Worm (Caenorhabditis elegans) whole organism, late embryonic: ENCODE results near the gene cpg-2.

ENCODE experiments used
- K09A11.1 ChIP-seq: sonication (generic microtip); optimal IDR thresholded peaks from 2 replicates; lab custom pipeline; 2017; ENCODE audit warnings: antibody characterized with exemption, mild to moderate bottlenecking, missing genetic modification characterization, missing compliant biosample characterization; ENCODE audit not compliant: insufficient read depth
- T23F11.4 ChIP-seq: fragments of 200-800 bp; sonication (Bioruptor generic); optimal IDR thresholded peaks from 2 replicates; lab custom pipeline; 2018; ENCODE audit warnings: mild to moderate bottlenecking, missing genetic modification characterization, missing compliant biosample characterization
- ahr-1 ChIP-seq: sonication (generic microtip); optimal IDR thresholded peaks from 2 replicates; lab custom pipeline; 2016; ENCODE audit warnings: missing genetic modification characterization, missing compliant biosample characterization
- ama-1 ChIP-seq: fragments of 150-350 bp; optimal IDR thresholded peaks from 2 replicates; lab custom pipeline; 2014
- ceh-34 ChIP-seq: sonication (generic microtip); optimal IDR thresholded peaks from 2 replicates; lab custom pipeline; 2016; ENCODE audit warnings: mild to moderate bottlenecking, missing genetic modification characterization, missing compliant biosample characterization
- ceh-6 ChIP-seq: fragments of 200-800 bp; sonication (Bioruptor generic); optimal IDR thresholded peaks from 2 replicates; lab custom pipeline; 2018; ENCODE audit warnings: mild to moderate bottlenecking, missing genetic modification characterization, missing compliant biosample characterization
- ceh-9 ChIP-seq: sonication (generic microtip); optimal IDR thresholded peaks from 2 replicates; lab custom pipeline; 2016; ENCODE audit warnings: mild to moderate bottlenecking, missing genetic modification characterization, inconsistent platforms, missing compliant biosample characterization
- elt-2 ChIP-seq: sonication (generic microtip); optimal IDR thresholded peaks from 2 replicates; lab custom pipeline; 2016; ENCODE audit warnings: missing genetic modification reagents, missing genetic modification characterization, missing compliant biosample characterization
- ets-4 ChIP-seq: sonication (generic microtip); optimal IDR thresholded peaks from 2 replicates; lab custom pipeline; 2016; ENCODE audit warnings: missing genetic modification characterization, missing compliant biosample characterization
- eyg-1 ChIP-seq: sonication (generic microtip); optimal IDR thresholded peaks from 2 replicates; lab custom pipeline; 2016; ENCODE audit warnings: missing genotype, missing genetic modification characterization, missing compliant biosample characterization
- fax-1 ChIP-seq: sonication (generic microtip); optimal IDR thresholded peaks from 2 replicates; lab custom pipeline; 2016; ENCODE audit warnings: missing genotype, missing genetic modification characterization, missing compliant biosample characterization
- gmeb-2 ChIP-seq: sonication (generic microtip); optimal IDR thresholded peaks from 2 replicates; lab custom pipeline; 2016; ENCODE audit warnings: missing genetic modification characterization, inconsistent platforms, missing compliant biosample characterization
- hlh-30 ChIP-seq: sonication (generic microtip); optimal IDR thresholded peaks from 2 replicates; lab custom pipeline; 2017; ENCODE audit warnings: antibody characterized with exemption, missing genetic modification characterization, missing compliant biosample characterization; ENCODE audit not compliant: insufficient read depth
- hlh-6 ChIP-seq: sonication (generic microtip); optimal IDR thresholded peaks from 2 replicates; lab custom pipeline; 2016; ENCODE audit warnings: missing genotype, missing genetic modification characterization, missing compliant biosample characterization
- lim-6 ChIP-seq: sonication (generic microtip); optimal IDR thresholded peaks from 2 replicates; lab custom pipeline; 2016; ENCODE audit warnings: missing genetic modification characterization, missing compliant biosample characterization
- lin-11 ChIP-seq: fragments of 200-800 bp; sonication (Bioruptor generic); optimal IDR thresholded peaks from 2 replicates; lab custom pipeline; 2018; ENCODE audit warnings: mild to moderate bottlenecking, missing genetic modification characterization, missing compliant biosample characterization
- mec-3 ChIP-seq: sonication (generic microtip); optimal IDR thresholded peaks from 2 replicates; lab custom pipeline; 2016; ENCODE audit warnings: borderline replicate concordance, missing genetic modification characterization, missing compliant biosample characterization
- nfya-1 ChIP-seq: sonication (generic microtip); optimal IDR thresholded peaks from 2 replicates; lab custom pipeline; 2017; ENCODE audit warnings: missing genetic modification characterization, mild to moderate bottlenecking, missing compliant biosample characterization, antibody characterized with exemption, moderate library complexity
- nhr-11 ChIP-seq: fragments of 150-350 bp; optimal IDR thresholded peaks from 2 replicates; lab custom pipeline; 2014; ENCODE audit warnings: missing biosample characterization, missing genetic modification characterization
- npax-4 ChIP-seq: sonication (generic microtip); optimal IDR thresholded peaks from 2 replicates; lab custom pipeline; 2016; ENCODE audit warnings: missing genetic modification characterization, missing compliant biosample characterization
- odd-2 ChIP-seq: sonication (generic microtip); optimal IDR thresholded peaks from 2 replicates; lab custom pipeline; 2017; ENCODE audit warnings: antibody characterized with exemption, mild to moderate bottlenecking, missing genetic modification characterization, missing compliant biosample characterization
- pqm-1 ChIP-seq: sonication (generic microtip); optimal IDR thresholded peaks from 2 replicates; lab custom pipeline; 2016; ENCODE audit warnings: missing genetic modification characterization, missing compliant biosample characterization
- ref-2 ChIP-seq: sonication (generic microtip); optimal IDR thresholded peaks from 2 replicates; lab custom pipeline; 2016; ENCODE audit warnings: missing genetic modification characterization, missing compliant biosample characterization
- sox-4 ChIP-seq: sonication (generic microtip); optimal IDR thresholded peaks from 2 replicates; lab custom pipeline; 2017; ENCODE audit warnings: mild to moderate bottlenecking, missing genetic modification characterization, inconsistent platforms, missing compliant biosample characterization
- unc-3 ChIP-seq, 2 experiments: fragments of 200-800 bp in 1 of 2; sonication (Bioruptor generic) in 1 of 2; sonication (generic microtip) in 1 of 2; conservative IDR thresholded peaks in 1 of 2; optimal IDR thresholded peaks in 1 of 2; 2 replicates each; pipeline versions ENCODE4 v1.3.6 to Lab custom; 2016 to 2022; ENCODE audit warnings: missing compliant biosample characterization in 2 of 2, missing genetic modification characterization in 2 of 2, missing genetic modification reagents in 1 of 2
- unc-42 ChIP-seq: sonication (generic microtip); optimal IDR thresholded peaks from 2 replicates; lab custom pipeline; 2016; ENCODE audit warnings: missing genotype, missing genetic modification characterization, missing compliant biosample characterization

Gene cpg-2

DNA sequence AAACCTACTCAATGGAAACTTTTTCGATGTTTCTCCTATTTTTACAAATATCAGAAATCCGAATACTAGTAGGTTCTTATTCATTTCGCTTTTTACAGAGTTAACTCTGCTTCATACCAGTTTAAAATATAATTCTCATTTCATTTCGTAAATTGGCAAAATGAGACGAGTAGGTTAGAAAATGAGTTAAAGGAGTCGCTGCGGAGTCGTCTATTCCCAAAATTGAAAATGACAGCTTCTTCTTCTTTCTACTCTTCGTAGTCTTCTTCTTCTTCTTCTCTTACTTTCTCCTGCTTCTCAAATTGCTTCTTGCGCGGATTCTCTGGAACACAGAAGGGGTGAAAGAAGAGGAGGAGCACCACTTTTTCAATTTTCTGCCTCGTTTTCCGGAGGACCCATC lies 41.0 kb upstream of the cpg-2 start, which contains the start of gene glr-2:
TSS of gene glr-2 (minus strand) at position 211 of the 400 bp plus-strand sequence.
- TF ChIP-seq K09A11.1 (tag; lab: Kevin White, UChicago) (no peak), unc-42 (tag; lab: Kevin White, UChicago) (peak; percentile 59), odd-2 (tag; lab: Kevin White, UChicago) (no peak)
- TF ChIP-seq, all 69 proteins: peak for 1

DNA sequence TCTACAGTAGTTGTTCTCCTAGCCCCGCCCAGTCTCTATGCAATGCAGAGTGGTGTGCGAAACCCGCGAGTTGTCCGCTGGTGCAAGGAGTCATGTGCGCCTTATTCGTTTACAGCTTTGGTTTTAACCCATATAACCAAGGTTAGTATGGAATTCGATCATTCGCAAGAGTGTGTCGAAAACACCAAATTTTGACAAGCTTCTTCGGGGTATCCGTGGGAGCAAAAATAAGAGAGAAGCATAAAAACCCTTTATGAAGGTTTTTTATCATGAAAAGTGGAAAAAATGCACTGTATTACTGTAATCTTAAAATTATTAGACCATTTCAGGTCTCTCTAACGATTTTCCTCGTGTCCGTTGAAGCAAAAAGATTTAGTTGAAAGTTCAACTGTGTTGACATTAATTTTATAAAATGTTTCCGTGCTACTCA lies 38.4 kb upstream of the cpg-2 start:
- TF ChIP-seq nhr-11 (tag; lab: Kevin White, UChicago) (no peak), hlh-30 (tag; lab: Kevin White, UChicago) (peak; percentile 25), ama-1 (lab: Kevin White, UChicago) (peak; percentile 39)

DNA sequence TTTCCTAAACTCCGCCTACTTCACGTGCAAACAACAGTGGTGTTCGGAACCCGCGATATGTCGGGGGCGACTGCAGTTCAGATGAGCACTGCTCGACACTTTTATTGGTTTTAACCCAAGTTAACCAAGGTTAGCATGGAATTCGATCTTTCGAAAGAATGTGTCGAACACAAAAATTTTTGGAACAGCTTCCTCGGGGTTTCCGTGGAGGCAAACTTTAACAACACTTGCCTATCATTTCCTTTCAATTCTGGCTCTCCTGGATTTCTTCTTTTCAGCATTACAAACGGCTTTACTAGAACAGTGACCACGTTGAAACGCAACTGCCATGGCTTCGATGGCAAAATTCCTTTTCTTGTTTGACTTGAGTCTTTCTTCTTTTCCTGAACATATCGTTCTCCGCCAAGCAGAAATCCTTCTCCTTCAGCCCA lies 37.5 kb upstream of the cpg-2 start:
- TF ChIP-seq mec-3 (no peak), ama-1 (lab: Kevin White, UChicago) (peak; percentile 87), elt-2 (tag; lab: Kevin White, UChicago) (peak; percentile 11)

DNA sequence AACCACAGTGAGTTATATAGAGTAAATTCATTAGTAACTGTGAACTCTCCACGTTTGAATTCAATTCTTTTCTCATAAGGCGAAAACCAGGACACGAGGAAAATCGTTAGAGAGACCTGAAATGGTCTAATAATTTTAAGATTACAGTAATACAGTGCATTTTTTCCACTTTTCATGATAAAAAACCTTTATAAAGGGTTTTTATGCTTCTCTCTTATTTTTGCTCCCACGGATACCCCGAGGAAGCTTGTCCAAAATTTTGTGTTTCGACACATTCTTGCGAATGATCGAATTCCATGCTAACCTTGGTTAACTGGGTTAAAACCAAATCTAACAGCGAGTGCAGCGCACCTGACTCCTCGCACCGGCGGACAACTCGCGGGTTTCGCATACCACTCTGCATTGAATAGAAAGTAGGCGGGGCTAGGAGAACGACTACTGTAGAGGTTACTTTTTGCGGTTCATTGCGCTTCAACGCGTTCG lies 36.5 kb upstream of the cpg-2 start:
- TF ChIP-seq hlh-30 (tag; lab: Kevin White, UChicago) (peak; percentile 59), eyg-1 (tag; lab: Kevin White, UChicago) (no peak), ref-2 (tag; lab: Kevin White, UChicago) (peak; percentile 13), fax-1 (tag; lab: Kevin White, UChicago) (no peak), ama-1 (lab: Kevin White, UChicago) (peak; percentile 58)

DNA sequence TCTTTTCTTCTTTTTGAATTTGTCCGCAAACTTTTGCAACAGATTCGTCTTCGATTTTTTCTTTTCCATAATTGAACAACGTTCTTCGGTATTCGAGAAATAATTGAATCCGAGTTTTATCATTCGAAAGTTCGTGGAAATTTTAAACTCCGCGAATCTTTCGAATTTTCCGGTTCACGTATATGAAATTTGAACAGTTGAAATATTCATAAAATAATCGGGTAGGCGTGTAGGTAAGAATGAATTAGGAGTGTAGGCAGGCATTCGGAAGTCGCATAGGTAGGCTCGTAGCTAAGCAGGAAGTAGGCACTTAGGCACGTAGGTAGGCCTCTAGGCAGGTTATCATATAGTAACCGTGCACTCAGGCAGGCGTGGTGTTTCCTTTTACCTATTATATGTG lies 34.4 kb upstream of the cpg-2 start, which contains the start of gene B0280.11:
TSS of gene B0280.11 (minus strand) at position 101 of the 400 bp plus-strand sequence.
- TF ChIP-seq mec-3: no peak
- TF ChIP-seq T23F11.4: no peak
- no peak for TF ChIP-seq ama-1 (lab: Kevin White, UChicago)
- no peak for TF ChIP-seq lim-6 (tag; lab: Kevin White, UChicago)
- no peak for TF ChIP-seq lin-11 (tag; lab: Kevin White, UChicago)
- TF ChIP-seq nfya-1 (tag; lab: Kevin White, UChicago): no peak
- TF ChIP-seq unc-3 (GFP tag; conservative IDR thresholded peaks at IDR 0.05; lab: Robert Waterston, UW): no peak
- no peak for TF ChIP-seq unc-3 (tag; optimal IDR thresholded peaks at IDR 0.05; lab: Kevin White, UChicago)
- no peak for TF ChIP-seq gmeb-2 (tag; lab: Kevin White, UChicago)
- TF ChIP-seq fax-1 (tag; lab: Kevin White, UChicago): no peak
- TF ChIP-seq ets-4 (tag; lab: Kevin White, UChicago): no peak
- no peak for TF ChIP-seq ceh-9
- no peak for TF ChIP-seq ahr-1 (tag; lab: Kevin White, UChicago)
- TF ChIP-seq npax-4: no peak
- TF ChIP-seq, all 69 proteins: peak for 0

DNA sequence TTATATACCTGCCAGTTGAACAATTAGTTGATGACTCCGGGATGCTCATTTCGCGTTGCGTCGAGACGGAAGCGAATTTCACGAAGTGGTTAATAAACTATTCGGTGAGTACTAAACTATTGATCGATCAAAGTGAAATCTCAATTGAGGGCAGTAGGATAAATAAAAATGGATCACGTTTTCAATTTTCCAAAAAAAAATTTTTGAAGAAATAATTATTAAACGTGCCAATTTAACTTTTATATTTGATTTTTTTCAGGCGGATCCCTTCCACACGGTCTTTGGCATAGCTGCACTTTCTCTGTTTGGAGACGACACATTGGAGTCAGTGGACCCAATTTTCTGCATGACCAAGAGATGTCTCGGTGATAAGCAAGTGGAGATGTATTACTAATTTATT lies 32.2 kb upstream of the cpg-2 start, which contains the start of gene B0280.17:
TSS of gene B0280.17 (minus strand) at position 101 of the 400 bp plus-strand sequence.
- TF ChIP-seq pqm-1: no peak

DNA sequence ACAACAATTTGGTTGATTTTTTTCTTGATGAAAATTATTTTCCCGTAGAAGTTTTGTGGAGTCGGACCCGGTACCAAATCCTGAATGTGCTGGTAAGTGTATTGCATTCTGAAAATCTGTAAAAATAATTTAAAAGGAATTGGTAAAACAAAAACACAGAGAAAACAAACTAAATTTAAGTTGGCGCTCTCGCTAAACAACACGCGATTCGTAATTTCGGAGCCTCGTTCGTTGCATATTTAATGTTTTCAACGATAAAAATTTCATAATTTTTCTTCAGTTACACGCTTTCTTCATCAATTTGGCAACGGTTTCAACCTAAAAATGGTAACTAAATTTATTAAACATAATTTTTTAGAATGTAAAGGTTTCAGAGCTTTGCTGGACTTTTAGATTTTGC lies 29.8 kb upstream of the cpg-2 start, which contains the start of the genes pot-1 and ggtb-1:
TSS of gene pot-1 (minus strand) at position 120 of the 400 bp plus-strand sequence.
TSS of gene ggtb-1 (plus strand) at position 208 of the 400 bp plus-strand sequence.
- TF ChIP-seq ceh-9: no peak
- TF ChIP-seq ets-4 (tag; lab: Kevin White, UChicago): no peak
- TF ChIP-seq hlh-6: no peak
- no peak for TF ChIP-seq ceh-34 (tag; lab: Kevin White, UChicago)
- TF ChIP-seq sox-4 (tag; lab: Kevin White, UChicago): no peak
- no peak for TF ChIP-seq ceh-6 (GFP tag; lab: Kevin White, UChicago)
